Worm (Caenorhabditis elegans) whole organism, L2 larva: Measurements from ENCODE around the gene T21E8.5.
A peak's percentile ranks its signal among the peaks of the same experiment; 100 is the strongest.

ENCODE experiments used
- C34F6.9 ChIP-seq: fragments of 150-350 bp; optimal IDR thresholded peaks from 2 replicates; lab custom pipeline; 2014; ENCODE audit warnings: missing biosample characterization, missing genetic modification characterization
- F13H6.1 ChIP-seq: sonication (generic microtip); optimal IDR thresholded peaks from 2 replicates; lab custom pipeline; 2016; ENCODE audit warnings: missing genetic modification characterization, missing compliant biosample characterization
- ZK546.5 ChIP-seq: sonication (generic microtip); optimal IDR thresholded peaks from 2 replicates; lab custom pipeline; 2017; ENCODE audit warnings: missing biosample characterization, missing genetic modification characterization
- alr-1 ChIP-seq: fragments of 150-350 bp; optimal IDR thresholded peaks from 2 replicates; lab custom pipeline; 2014; ENCODE audit warnings: missing biosample characterization, missing genetic modification characterization
- blmp-1 ChIP-seq: sonication (generic microtip); optimal IDR thresholded peaks from 2 replicates; lab custom pipeline; 2017; ENCODE audit warnings: missing genetic modification characterization, mild to moderate bottlenecking, missing compliant biosample characterization, antibody characterized with exemption, moderate library complexity; ENCODE audit not compliant: insufficient read depth
- crh-2 ChIP-seq: sonication (generic microtip); optimal IDR thresholded peaks from 2 replicates; lab custom pipeline; 2017; ENCODE audit warnings: missing biosample characterization, missing genetic modification characterization
- elt-1 ChIP-seq: fragments of 150-350 bp; optimal IDR thresholded peaks from 2 replicates; lab custom pipeline; 2014; ENCODE audit warnings: missing biosample characterization, missing genetic modification characterization
- elt-3 ChIP-seq: sonication (generic microtip); optimal IDR thresholded peaks from 2 replicates; lab custom pipeline; 2017; ENCODE audit warnings: missing biosample characterization, missing genetic modification characterization
- fos-1 ChIP-seq: fragments of 150-350 bp; optimal IDR thresholded peaks from 2 replicates; lab custom pipeline; 2014; ENCODE audit warnings: missing biosample characterization, missing genetic modification characterization
- gmeb-1 ChIP-seq: fragments of 150-350 bp; optimal IDR thresholded peaks from 2 replicates; lab custom pipeline; 2014; ENCODE audit warnings: missing biosample characterization, missing genetic modification characterization
- lin-11 ChIP-seq: fragments of 150-350 bp; sonication (generic microtip); optimal IDR thresholded peaks from 2 replicates; lab custom pipeline; 2014; ENCODE audit warnings: missing biosample characterization, missing genetic modification characterization, inconsistent platforms, mixed read lengths
- lin-13 ChIP-seq: fragments of 150-350 bp; optimal IDR thresholded peaks from 2 replicates; lab custom pipeline; 2014; ENCODE audit warnings: missing biosample characterization, missing genetic modification reagents, missing genetic modification characterization
- lin-39 ChIP-seq: fragments of 150-350 bp; optimal IDR thresholded peaks from 2 replicates; lab custom pipeline; 2014; ENCODE audit warnings: missing biosample characterization, missing genetic modification reagents, missing genetic modification characterization
- lsy-2 ChIP-seq, 2 experiments: fragments of 150-350 bp in 1 of 2; sonication (generic microtip) in 1 of 2; optimal IDR thresholded peaks; 2 replicates each; lab custom pipeline; 2014 to 2017; ENCODE audit warnings: missing biosample characterization in 2 of 2, missing genetic modification characterization in 2 of 2
- mab-5 ChIP-seq: fragments of 150-350 bp; optimal IDR thresholded peaks from 2 replicates; lab custom pipeline; 2014; ENCODE audit warnings: missing biosample characterization, missing genetic modification characterization
- mdl-1 ChIP-seq, 2 experiments: fragments of 150-350 bp in 1 of 2; sonication (generic microtip) in 1 of 2; optimal IDR thresholded peaks; 2 replicates each; lab custom pipeline; 2017; ENCODE audit warnings: missing biosample characterization in 2 of 2, missing genetic modification characterization in 2 of 2
- nhr-10 ChIP-seq: sonication (generic microtip); optimal IDR thresholded peaks from 2 replicates; lab custom pipeline; 2017; ENCODE audit warnings: missing biosample characterization, missing genetic modification characterization
- nhr-129 ChIP-seq: fragments of 150-350 bp; optimal IDR thresholded peaks from 2 replicates; lab custom pipeline; 2014; ENCODE audit warnings: missing biosample characterization, missing genetic modification characterization
- nhr-21 ChIP-seq: fragments of 150-350 bp; optimal IDR thresholded peaks from 2 replicates; lab custom pipeline; 2014; ENCODE audit warnings: missing biosample characterization, missing genetic modification characterization
- nhr-23 ChIP-seq: fragments of 150-350 bp; optimal IDR thresholded peaks from 2 replicates; lab custom pipeline; 2014; ENCODE audit warnings: missing biosample characterization, missing genetic modification reagents, missing genetic modification characterization
- nhr-237 ChIP-seq: fragments of 150-350 bp; optimal IDR thresholded peaks from 2 replicates; lab custom pipeline; 2014; ENCODE audit warnings: missing biosample characterization, missing genetic modification characterization
- nhr-25 ChIP-seq: fragments of 150-350 bp; sonication (generic microtip); optimal IDR thresholded peaks from 3 replicates; lab custom pipeline; 2014; ENCODE audit warnings: missing biosample characterization, missing genetic modification characterization
- nhr-6 ChIP-seq: fragments of 150-350 bp; optimal IDR thresholded peaks from 2 replicates; lab custom pipeline; 2014; ENCODE audit warnings: missing biosample characterization, missing genetic modification characterization
- nhr-77 ChIP-seq: fragments of 150-350 bp; optimal IDR thresholded peaks from 2 replicates; lab custom pipeline; 2014; ENCODE audit warnings: missing biosample characterization, missing genetic modification characterization
- sem-4 ChIP-seq: fragments of 150-350 bp; optimal IDR thresholded peaks from 2 replicates; lab custom pipeline; 2014; ENCODE audit warnings: missing biosample characterization, missing genetic modification reagents, missing genetic modification characterization
- skn-1 ChIP-seq: sonication (generic microtip); optimal IDR thresholded peaks from 2 replicates; lab custom pipeline; 2017; ENCODE audit warnings: missing biosample characterization, missing genetic modification characterization
- sma-3 ChIP-seq: sonication (generic microtip); optimal IDR thresholded peaks from 2 replicates; lab custom pipeline; 2016; ENCODE audit warnings: missing genetic modification reagents, missing genetic modification characterization, missing compliant biosample characterization
- sma-9 ChIP-seq, 2 experiments: fragments of 150-350 bp in 1 of 2; sonication (generic microtip) in 1 of 2; optimal IDR thresholded peaks; 2 replicates each; lab custom pipeline; 2014 to 2016; ENCODE audit warnings: missing genetic modification characterization in 2 of 2, mild to moderate bottlenecking in 1 of 2, missing biosample characterization in 1 of 2, missing compliant biosample characterization in 1 of 2, missing genetic modification reagents in 1 of 2, moderate library complexity in 1 of 2
- unc-55 ChIP-seq: fragments of 150-350 bp; sonication (generic microtip); optimal IDR thresholded peaks from 3 replicates; lab custom pipeline; 2014; ENCODE audit warnings: missing biosample characterization, missing genetic modification reagents, missing genetic modification characterization
- unc-62 ChIP-seq: fragments of 150-350 bp; optimal IDR thresholded peaks from 2 replicates; lab custom pipeline; 2014; ENCODE audit warnings: missing biosample characterization, missing genetic modification reagents, missing genetic modification characterization
- zag-1 ChIP-seq: fragments of 150-350 bp; optimal IDR thresholded peaks from 2 replicates; lab custom pipeline; 2014; ENCODE audit warnings: missing biosample characterization, missing genetic modification characterization
- ztf-1 ChIP-seq: fragments of 200-800 bp; sonication (Bioruptor generic); conservative IDR thresholded peaks from 2 replicates; pipeline ENCODE4 v1.3.6; 2022; ENCODE audit warnings: missing genetic modification characterization, missing compliant biosample characterization

T21E8.5 gene

DNA sequence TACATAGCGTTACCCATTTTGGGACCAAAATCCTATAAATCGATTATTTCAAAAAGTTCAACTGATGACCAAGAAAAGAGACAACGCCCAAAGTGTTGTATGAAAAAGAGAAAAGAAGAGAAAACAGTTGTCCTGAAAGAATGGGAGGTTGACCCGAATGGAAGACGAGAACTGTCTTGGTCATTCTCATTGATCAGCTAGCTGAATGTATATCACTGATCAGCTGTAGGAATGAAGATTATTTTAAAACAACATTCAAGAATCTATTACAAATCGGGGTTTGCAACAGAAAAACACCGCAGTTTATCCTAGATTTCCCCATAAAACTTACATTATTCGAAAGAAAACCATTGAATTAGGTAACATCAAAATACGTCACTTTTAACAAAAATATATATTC, 4.5 kb downstream of the T21E8.5 start, which contains the start of gene F47B10.5:
Gene F47B10.5 (minus strand): TSS at position 101 of the 400 bp plus-strand sequence.
- TF ChIP-seq lsy-2 (tag; optimal IDR thresholded peaks at IDR 0.05; lab: Kevin White, UChicago), result no peak
- no peak for TF ChIP-seq sma-9 (GFP tag; optimal IDR thresholded peaks at IDR 0.05; lab: Kevin White, UChicago)
- TF ChIP-seq sma-9 (tag; optimal IDR thresholded peaks at IDR 0.05; lab: Kevin White, UChicago), result no peak
- no peak for TF ChIP-seq blmp-1 (tag; lab: Kevin White, UChicago)
- no peak for TF ChIP-seq C34F6.9 (tag; lab: Kevin White, UChicago)
- TF ChIP-seq crh-2 (tag; lab: Kevin White, UChicago), result no peak
- no peak for TF ChIP-seq elt-1 (tag; lab: Kevin White, UChicago)
- no peak for TF ChIP-seq nhr-10 (tag; lab: Kevin White, UChicago)
- TF ChIP-seq mab-5, result no peak
- TF ChIP-seq gmeb-1 (tag; lab: Kevin White, UChicago), result no peak
- no peak for TF ChIP-seq mdl-1 (tag; optimal IDR thresholded peaks at IDR 0.05; lab: Kevin White, UChicago)
- TF ChIP-seq nhr-21 (tag; lab: Kevin White, UChicago), result no peak
- no peak for TF ChIP-seq sem-4
- no peak for TF ChIP-seq nhr-129
- TF ChIP-seq unc-62 (GFP tag; lab: Kevin White, UChicago), result no peak
- TF ChIP-seq fos-1, result no peak
- no peak for TF ChIP-seq ztf-1 (GFP tag; lab: Robert Waterston, UW)
- no peak for TF ChIP-seq nhr-25 (tag; lab: Kevin White, UChicago)
- TF ChIP-seq nhr-77 (tag; lab: Kevin White, UChicago), result no peak

DNA sequence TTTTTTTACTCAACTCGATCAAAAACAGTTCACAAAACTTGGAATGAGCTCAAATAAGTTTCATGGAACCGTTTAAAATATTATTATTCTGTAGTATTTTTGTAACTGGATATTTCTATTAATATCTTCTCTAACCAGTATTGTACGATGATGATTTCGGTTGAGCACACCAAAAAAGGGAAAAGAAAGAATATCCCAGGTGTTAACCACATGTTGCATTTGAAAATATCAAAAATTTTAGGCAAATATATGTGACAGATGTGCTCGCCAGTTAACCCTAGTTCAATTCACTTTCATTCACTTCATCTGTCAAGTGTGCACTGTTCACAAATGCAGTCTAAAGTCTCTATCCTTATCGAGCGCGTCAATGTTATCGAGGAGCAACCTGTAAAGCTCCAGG, 5.0 kb downstream of the T21E8.5 start, which contains the start of gene F47B10.4:
Gene F47B10.4 (plus strand): TSS at position 301 of the 400 bp plus-strand sequence.
- no peak for TF ChIP-seq crh-2 (tag; lab: Kevin White, UChicago)
- TF ChIP-seq nhr-129, result no peak
- no peak for TF ChIP-seq zag-1
- TF ChIP-seq F13H6.1 (tag; lab: Kevin White, UChicago), result no peak
- TF ChIP-seq mdl-1 (tag; optimal IDR thresholded peaks at IDR 0.05; lab: Kevin White, UChicago), result no peak
- no peak for TF ChIP-seq nhr-6

DNA sequence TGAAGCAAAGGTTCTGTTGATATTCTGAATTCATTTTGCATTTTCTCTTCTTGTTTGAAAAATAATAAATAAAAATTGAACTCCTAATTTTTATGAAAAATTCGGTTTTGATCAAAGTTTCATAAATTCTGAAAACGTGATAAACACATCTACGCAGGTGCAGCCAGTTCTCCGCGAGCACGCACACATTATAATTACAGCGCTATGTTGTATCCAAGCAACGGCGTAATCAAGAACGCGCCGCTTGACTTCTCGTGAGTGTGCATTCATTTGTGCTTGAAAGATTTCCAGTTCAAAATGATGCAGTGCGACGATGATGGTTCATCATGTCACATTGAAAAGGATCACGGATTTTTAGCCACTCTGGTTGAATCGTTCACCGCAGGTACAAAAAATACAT, 5.9 kb downstream of the T21E8.5 start, which contains the start of gene F47B10.3:
Gene F47B10.3 (plus strand): TSS at position 301 of the 400 bp plus-strand sequence.
- TF ChIP-seq lsy-2 (tag; optimal IDR thresholded peaks at IDR 0.05; lab: Kevin White, UChicago), result no peak
- TF ChIP-seq elt-3 (tag; lab: Kevin White, UChicago), result no peak
- TF ChIP-seq nhr-129, result no peak
- no peak for TF ChIP-seq C34F6.9 (tag; lab: Kevin White, UChicago)

DNA sequence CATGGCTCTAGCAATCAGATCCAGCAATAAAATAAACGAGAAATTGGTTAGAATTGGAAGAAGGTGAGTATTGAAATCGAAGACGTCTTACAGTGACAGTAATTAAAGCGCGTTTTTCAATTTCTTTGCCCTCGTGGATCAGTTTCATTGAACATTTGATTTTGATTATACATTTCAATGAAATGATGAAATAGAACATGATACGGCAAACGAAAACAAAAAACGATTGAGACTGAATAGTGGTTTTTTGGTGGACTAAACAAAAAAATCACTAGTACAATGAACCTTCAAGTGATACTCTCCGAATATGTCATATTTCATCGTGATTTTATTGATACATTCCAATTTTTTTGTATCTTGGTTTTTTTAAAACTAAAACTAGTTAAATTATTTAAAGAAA, 10.5 kb downstream of the T21E8.5 start, which contains the start of gene haly-1:
Gene haly-1 (minus strand): TSS at position 101 of the 400 bp plus-strand sequence.
- TF ChIP-seq crh-2 (tag; lab: Kevin White, UChicago), result no peak
- TF ChIP-seq nhr-23 (tag; lab: Kevin White, UChicago), result no peak
- no peak for TF ChIP-seq lin-39 (tag; lab: Kevin White, UChicago)
- TF ChIP-seq sma-9 (GFP tag; optimal IDR thresholded peaks at IDR 0.05; lab: Kevin White, UChicago), result no peak
- TF ChIP-seq sma-9 (tag; optimal IDR thresholded peaks at IDR 0.05; lab: Kevin White, UChicago), result no peak
- no peak for TF ChIP-seq mdl-1 (tag; optimal IDR thresholded peaks at IDR 0.05; lab: Kevin White, UChicago)
- no peak for TF ChIP-seq ZK546.5 (tag; lab: Kevin White, UChicago)
- no peak for TF ChIP-seq C34F6.9 (tag; lab: Kevin White, UChicago)
- no peak for TF ChIP-seq unc-55 (GFP tag; lab: Kevin White, UChicago)

DNA sequence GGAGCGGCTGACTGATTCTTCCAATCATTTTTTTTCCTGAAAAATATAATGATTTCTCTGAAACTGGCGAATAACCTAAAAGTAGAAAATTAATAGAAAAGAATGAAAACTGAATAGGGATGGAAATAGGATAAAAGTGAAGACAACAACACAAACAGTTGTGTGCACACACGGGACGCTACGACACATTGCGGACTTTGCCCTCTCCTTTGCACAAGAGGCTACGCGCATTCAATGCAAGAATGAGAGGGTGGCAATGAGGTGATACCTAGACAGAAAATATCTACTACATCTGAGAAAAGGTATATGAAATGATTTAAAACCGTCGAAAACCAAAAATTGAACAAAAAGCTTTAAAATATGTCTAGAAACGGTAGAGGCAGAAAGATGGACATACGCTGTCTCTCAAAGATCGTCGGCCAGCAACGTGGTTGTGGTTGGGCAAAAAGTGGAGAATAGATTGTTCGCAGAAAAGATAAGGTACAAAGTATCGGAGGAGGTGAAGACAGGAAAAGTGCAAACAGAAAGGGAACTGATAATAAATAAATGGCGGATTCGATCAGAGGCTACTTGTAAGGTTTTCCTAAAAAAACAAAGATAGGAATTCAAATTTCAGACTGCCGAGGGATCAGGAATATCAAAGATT, 14.2 kb downstream of the T21E8.5 start, which contains the start of gene suca-1:
Gene suca-1 (minus strand): TSS at position 36 of the 646 bp plus-strand sequence.
- TF ChIP-seq lsy-2 (tag; optimal IDR thresholded peaks at IDR 0.05; lab: Kevin White, UChicago), result peak in 1 of 2 experiments; percentile 47
- no peak for TF ChIP-seq blmp-1 (tag; lab: Kevin White, UChicago)
- TF ChIP-seq C34F6.9 (tag; lab: Kevin White, UChicago), result peak; percentile 35
- no peak for TF ChIP-seq mab-5
- TF ChIP-seq sma-9 (GFP tag; optimal IDR thresholded peaks at IDR 0.05; lab: Kevin White, UChicago), result peak; percentile 45
- TF ChIP-seq sma-9 (tag; optimal IDR thresholded peaks at IDR 0.05; lab: Kevin White, UChicago), result no peak
- no peak for TF ChIP-seq alr-1
- TF ChIP-seq F13H6.1 (tag; lab: Kevin White, UChicago), result peak; percentile 45
- peak; percentile 4 for TF ChIP-seq lin-13
- no peak for TF ChIP-seq nhr-237 (tag; lab: Kevin White, UChicago)
- TF ChIP-seq fos-1, result peak; percentile 53
- TF ChIP-seq sem-4, result peak; percentile 3
- TF ChIP-seq nhr-25 (tag; lab: Kevin White, UChicago), result peak; percentile 38
- TF ChIP-seq skn-1 (tag; lab: Kevin White, UChicago), result no peak
- TF ChIP-seq sma-3 (GFP tag; lab: Kevin White, UChicago), result peak; percentile 19
- TF ChIP-seq nhr-129, result peak; percentile 72
- peak; percentile 37 for TF ChIP-seq lin-11 (tag; lab: Kevin White, UChicago)
